Worm (Caenorhabditis elegans): ENCODE measurements around the gene Y43C5A.3.

Y43C5A.3 gene

ce11 chrIV:10245666-10246210 is 28.1 kb upstream of the Y43C5A.3 start, which contains the start of gene F01G10.10 (continued):
- TF ChIP-seq snpc-4 (GFP tag; optimal IDR thresholded peaks at IDR 0.05): no peak
- TF ChIP-seq snpc-4 (tag; optimal IDR thresholded peaks at IDR 0.05): peak in 2 of 4 experiments; percentile 19 to 39
- TF ChIP-seq ceh-40 (GFP tag; IDR thresholded peaks at IDR 0.05): 0 out of 2 replicates have a peak, but pooled peaks have one; percentile 23
- TF ChIP-seq hrde-1 (tag; optimal IDR thresholded peaks at IDR 0.05; ENCODE audit: borderline replicate concordance): peak; percentile 72
- TF ChIP-seq F37B4.10 (GFP tag; IDR thresholded peaks at IDR 0.05): 0 out of 2 replicates have a peak, but pooled peaks have one; percentile 43
- peak; percentile 5 for TF ChIP-seq F49E8.2 (tag; optimal IDR thresholded peaks at IDR 0.05; ENCODE audit: insufficient read depth)
- peak; percentile 1 for TF ChIP-seq tbp1 (GFP tag; optimal IDR thresholded peaks at IDR 0.05)
- TF ChIP-seq ztf-28 (GFP tag; IDR thresholded peaks at IDR 0.05): no peak
- peak; percentile 69; the same call in 1 of the 2 replicates for TF ChIP-seq ceh-91 (GFP tag; IDR thresholded peaks at IDR 0.05)
- TF ChIP-seq chd-7 (tag; optimal IDR thresholded peaks at IDR 0.05): peak; percentile 46
- peak; percentile 74 for TF ChIP-seq madf-6 (GFP tag; IDR thresholded peaks at IDR 0.05)
- 0 out of 2 replicates have a peak, but pooled peaks have one; percentile 64 for TF ChIP-seq ztf-25 (GFP tag; IDR thresholded peaks at IDR 0.05)
- TF ChIP-seq let-526 (GFP tag; IDR thresholded peaks at IDR 0.05): no peak
- TF ChIP-seq C17E4.6 (GFP tag; IDR thresholded peaks at IDR 0.05): peak; percentile 37; the same call in 1 of the 2 replicates
- no peak for TF ChIP-seq lir-1 (GFP tag; conservative IDR thresholded peaks at IDR 0.05)
- peak; percentile 86 for TF ChIP-seq B0336.3 (GFP tag; IDR thresholded peaks at IDR 0.05)
- peak in 1 of 2 experiments; percentile 31 for TF ChIP-seq rec-8 (tag; optimal IDR thresholded peaks at IDR 0.05)
- TF ChIP-seq ceh-58 (GFP tag; IDR thresholded peaks at IDR 0.05): 0 out of 2 replicates have a peak, but pooled peaks have one; percentile 71
- TF ChIP-seq rcor-1 (GFP tag; IDR thresholded peaks at IDR 0.05): peak; percentile 49
- no peak for TF ChIP-seq F39B2.1 (GFP tag; IDR thresholded peaks at IDR 0.05)
- TF ChIP-seq nhr-179 (tag; optimal IDR thresholded peaks at IDR 0.05): no peak
- peak; percentile 25; the same call in 1 of the 2 replicates for TF ChIP-seq F33H1.4 (GFP tag; IDR thresholded peaks at IDR 0.05)
- TF ChIP-seq ZK185.1 (tag; optimal IDR thresholded peaks at IDR 0.05; ENCODE audit: poor library complexity, severe bottlenecking): no peak
- TF ChIP-seq efl-1 (GFP tag; optimal IDR thresholded peaks at IDR 0.05): peak; percentile 53
- TF ChIP-seq die-1 (tag; optimal IDR thresholded peaks at IDR 0.05): peak; percentile 23
- TF ChIP-seq pbrm-1 (GFP tag; IDR thresholded peaks at IDR 0.05): no peak
- peak in 1 of 2 experiments; percentile 26 for TF ChIP-seq let-607 (tag; optimal IDR thresholded peaks at IDR 0.05)
- TF ChIP-seq D2030.7 (GFP tag; IDR thresholded peaks at IDR 0.05): peak; percentile 43
- TF ChIP-seq F57A8.1 (GFP tag; optimal IDR thresholded peaks at IDR 0.05): no peak
- peak; percentile 21 for TF ChIP-seq tlf-1 (GFP tag; optimal IDR thresholded peaks at IDR 0.05)
- TF ChIP-seq madf-8 (GFP tag; conservative IDR thresholded peaks at IDR 0.05): no peak
- peak; percentile 61; the same call in 1 of the 2 replicates for TF ChIP-seq Y79H2A.3 (GFP tag; conservative IDR thresholded peaks at IDR 0.05)
- peak; percentile 8 for TF ChIP-seq nhr-90 (tag; optimal IDR thresholded peaks at IDR 0.05)
- peak; percentile 47 for TF ChIP-seq hmg-1.2 (GFP tag; IDR thresholded peaks at IDR 0.05)
- TF ChIP-seq nhr-27 (tag; optimal IDR thresholded peaks at IDR 0.05): no peak
- TF ChIP-seq dox-1 (GFP tag; IDR thresholded peaks at IDR 0.05): peak; percentile 60
- TF ChIP-seq Y53G8AR.9 (GFP tag; conservative IDR thresholded peaks at IDR 0.05): peak; percentile 54; the same call in 1 of the 2 replicates
- TF ChIP-seq ama-1 (optimal IDR thresholded peaks at IDR 0.05): peak; percentile 19
- no peak for TF ChIP-seq ama-1 (GFP tag; optimal IDR thresholded peaks at IDR 0.05)
- TF ChIP-seq ztf-26 (tag; optimal IDR thresholded peaks at IDR 0.05): peak; percentile 7
- TF ChIP-seq lag-1 (GFP tag; IDR thresholded peaks at IDR 0.05): no peak
- peak; percentile 56; the same call in 1 of the 2 replicates for TF ChIP-seq lin-26 (GFP tag; IDR thresholded peaks at IDR 0.05)

Data from whole organism, young adult.